Fruit fly (Drosophila melanogaster) whole organism, embryonic: Measurements from ENCODE around the gene CG15725.
A peak's percentile ranks its signal among the peaks of the same experiment; 100 is the strongest.

Experiments
- Atf-2 ChIP-seq: fragments of 200-800 bp; sonication (Bioruptor generic); optimal IDR thresholded peaks from 2 replicates; lab custom pipeline; 2016; ENCODE audit warnings: missing biosample characterization, missing genetic modification characterization
- BEAF-32 ChIP-seq: fragments of 200-800 bp; sonication (Bioruptor generic); optimal IDR thresholded peaks from 3 replicates; lab custom pipeline; 2017; ENCODE audit warnings: missing biosample characterization, missing genetic modification characterization, mild to moderate bottlenecking, moderate library complexity, missing genetic modification reagents
- CG10462 ChIP-seq: fragments of 200-800 bp; sonication (Bioruptor generic); optimal IDR thresholded peaks from 2 replicates; lab custom pipeline; 2016; ENCODE audit warnings: missing biosample characterization, missing genetic modification characterization
- CG10543 ChIP-seq: fragments of 200-800 bp; sonication (Bioruptor generic); optimal IDR thresholded peaks from 3 replicates; lab custom pipeline; 2017; ENCODE audit warnings: missing biosample characterization, mild to moderate bottlenecking, missing genetic modification characterization, moderate library complexity
- CG11560 ChIP-seq: fragments of 200-800 bp; sonication (Bioruptor generic); IDR thresholded peaks from 3 replicates; pipeline ENCODE4 v1.3.6; 2022; ENCODE audit warnings: missing biosample characterization, missing genetic modification characterization
- CG11695 ChIP-seq: fragments of 200-800 bp; sonication (Bioruptor generic); IDR thresholded peaks from 3 replicates; pipeline ENCODE4 v1.3.6; 2022; ENCODE audit warnings: missing biosample characterization, missing genetic modification characterization
- CG12769 ChIP-seq: fragments of 200-800 bp; sonication (Bioruptor generic); optimal IDR thresholded peaks from 2 replicates; lab custom pipeline; 2019; ENCODE audit warnings: missing biosample characterization, mild to moderate bottlenecking, missing genetic modification characterization, moderate library complexity
- CG14441 ChIP-seq: fragments of 200-800 bp; sonication (Bioruptor generic); IDR thresholded peaks from 2 replicates; pipeline ENCODE4 v1.3.6; 2022; ENCODE audit warnings: missing biosample characterization, missing genetic modification characterization
- CG15514 ChIP-seq: fragments of 200-800 bp; sonication (Bioruptor generic); optimal IDR thresholded peaks from 3 replicates; lab custom pipeline; 2017; ENCODE audit warnings: missing biosample characterization, missing genetic modification characterization, mild to moderate bottlenecking, moderate library complexity, missing genetic modification reagents
- CG16863 ChIP-seq: fragments of 200-800 bp; sonication (Bioruptor generic); optimal IDR thresholded peaks from 3 replicates; lab custom pipeline; 2016; ENCODE audit warnings: missing biosample characterization, missing genetic modification characterization
- CG17802 ChIP-seq: fragments of 200-800 bp; sonication (Bioruptor generic); optimal IDR thresholded peaks from 2 replicates; lab custom pipeline; 2018; ENCODE audit warnings: missing biosample characterization, mild to moderate bottlenecking, missing genetic modification characterization, moderate library complexity
- CG30403 ChIP-seq: fragments of 200-800 bp; sonication (Bioruptor generic); optimal IDR thresholded peaks from 3 replicates; lab custom pipeline; 2016; ENCODE audit warnings: missing biosample characterization, missing genetic modification characterization
- CG34376 ChIP-seq: fragments of 200-800 bp; sonication (Bioruptor generic); optimal IDR thresholded peaks from 2 replicates; lab custom pipeline; 2018; ENCODE audit warnings: missing biosample characterization, mild to moderate bottlenecking, missing genetic modification characterization
- CG4282 ChIP-seq: fragments of 200-800 bp; sonication (Bioruptor generic); optimal IDR thresholded peaks from 2 replicates; lab custom pipeline; 2016; ENCODE audit warnings: missing biosample characterization, missing genetic modification characterization
- CG4328 ChIP-seq: fragments of 200-800 bp; sonication (Bioruptor generic); optimal IDR thresholded peaks from 3 replicates; lab custom pipeline; 2017; ENCODE audit warnings: missing biosample characterization, missing genetic modification reagents, missing genetic modification characterization
- CG4730 ChIP-seq: fragments of 200-800 bp; sonication (Bioruptor generic); IDR thresholded peaks from 2 replicates; pipeline ENCODE4 v1.3.6; 2022; ENCODE audit warnings: missing biosample characterization, missing genetic modification characterization
- CG6689 ChIP-seq: fragments of 200-800 bp; sonication (Bioruptor generic); IDR thresholded peaks from 2 replicates; pipeline ENCODE4 v1.3.6; 2022; ENCODE audit warnings: missing biosample characterization, missing genetic modification characterization
- CG6791 ChIP-seq: fragments of 200-800 bp; sonication (Bioruptor generic); IDR thresholded peaks from 3 replicates; pipeline ENCODE4 v1.3.6; 2022; ENCODE audit warnings: missing biosample characterization, missing genetic modification characterization; ENCODE audit not compliant: partially characterized antibody
- CG7987 ChIP-seq: fragments of 200-800 bp; sonication (Bioruptor generic); optimal IDR thresholded peaks from 2 replicates; lab custom pipeline; 2018; ENCODE audit warnings: missing biosample characterization, mild to moderate bottlenecking, missing genetic modification characterization, moderate library complexity
- CG8478 ChIP-seq: fragments of >200 bp; optimal IDR thresholded peaks from 2 replicates; lab custom pipeline; 2018
- CG8924 ChIP-seq: fragments of 200-800 bp; optimal IDR thresholded peaks from 3 replicates; lab custom pipeline; 2019; ENCODE audit warnings: missing biosample characterization, mild to moderate bottlenecking, missing genetic modification characterization, moderate library complexity
- CG9215 ChIP-seq: fragments of 200-800 bp; sonication (Bioruptor generic); IDR thresholded peaks from 2 replicates; pipeline ENCODE4 v1.3.6; 2022; ENCODE audit warnings: missing biosample characterization, missing genetic modification characterization
- CG9727 ChIP-seq: fragments of 200-800 bp; sonication (Bioruptor generic); optimal IDR thresholded peaks from 3 replicates; lab custom pipeline; 2017; ENCODE audit warnings: missing biosample characterization, mild to moderate bottlenecking, missing genetic modification characterization
- CG9876 ChIP-seq: fragments of 200-800 bp; sonication (Bioruptor generic); optimal IDR thresholded peaks from 2 replicates; lab custom pipeline; 2016; ENCODE audit warnings: missing biosample characterization, missing genetic modification characterization
- Dip3 ChIP-seq: fragments of 200-800 bp; sonication (Bioruptor generic); optimal IDR thresholded peaks from 3 replicates; lab custom pipeline; 2016; ENCODE audit warnings: missing biosample characterization, missing genetic modification characterization
- Ptx1 ChIP-seq: fragments of 200-800 bp; sonication (Bioruptor generic); IDR thresholded peaks from 2 replicates; pipeline ENCODE4 v1.3.6; 2022; ENCODE audit warnings: missing biosample characterization, missing genetic modification characterization
- Ravus ChIP-seq: fragments of 200-800 bp; sonication (Bioruptor generic); IDR thresholded peaks from 2 replicates; pipeline ENCODE4 v1.3.6; 2022; ENCODE audit warnings: missing biosample characterization, missing genetic modification characterization
- ap ChIP-seq: fragments of 200-800 bp; sonication (Bioruptor generic); IDR thresholded peaks from 2 replicates; pipeline ENCODE4 v1.3.6; 2022; ENCODE audit warnings: missing biosample characterization, missing genetic modification characterization
- bbx ChIP-seq: fragments of 200-800 bp; sonication (Bioruptor generic); IDR thresholded peaks from 2 replicates; pipeline ENCODE4 v1.3.6; 2022; ENCODE audit warnings: missing biosample characterization, missing genetic modification characterization; ENCODE audit not compliant: partially characterized antibody
- cas ChIP-seq: fragments of 200-800 bp; sonication (Bioruptor generic); IDR thresholded peaks from 2 replicates; pipeline ENCODE4 v1.3.6; 2022; ENCODE audit warnings: missing biosample characterization, missing genetic modification characterization
- disco-r ChIP-seq: fragments of 200-800 bp; sonication (Bioruptor generic); optimal IDR thresholded peaks from 2 replicates; lab custom pipeline; 2016; ENCODE audit warnings: missing biosample characterization, missing genetic modification characterization
- ems ChIP-seq: fragments of 200-800 bp; sonication (Bioruptor generic); optimal IDR thresholded peaks from 3 replicates; lab custom pipeline; 2016; ENCODE audit warnings: missing biosample characterization, missing genetic modification characterization
- eve ChIP-seq, 2 experiments: fragments of >200 bp; optimal IDR thresholded peaks; 2 replicates each; lab custom pipeline; 2017; ENCODE audit warnings: missing biosample characterization in 2 of 2, missing genetic modification characterization in 2 of 2
- eyg ChIP-seq: fragments of 200-800 bp; sonication (Bioruptor generic); optimal IDR thresholded peaks from 3 replicates; lab custom pipeline; 2016; ENCODE audit warnings: missing biosample characterization, missing genetic modification characterization
- gcm2 ChIP-seq: fragments of 200-800 bp; sonication (Bioruptor generic); optimal IDR thresholded peaks from 2 replicates; lab custom pipeline; 2016; ENCODE audit warnings: missing biosample characterization, missing genetic modification characterization
- gfzf ChIP-seq: fragments of 200-800 bp; sonication (Bioruptor generic); optimal IDR thresholded peaks from 2 replicates; lab custom pipeline; 2016; ENCODE audit warnings: missing biosample characterization, mild to moderate bottlenecking, missing genetic modification characterization, moderate library complexity
- hb ChIP-seq: fragments of 200-800 bp; sonication (Bioruptor generic); IDR thresholded peaks from 3 replicates; pipeline ENCODE4 v1.3.6; 2022; ENCODE audit warnings: missing biosample characterization, missing genetic modification characterization; ENCODE audit not compliant: partially characterized antibody
- jing ChIP-seq: fragments of 200-800 bp; sonication (Bioruptor generic); optimal IDR thresholded peaks from 2 replicates; lab custom pipeline; 2018; ENCODE audit warnings: missing biosample characterization, mild to moderate bottlenecking, missing genetic modification characterization
- p53 ChIP-seq: fragments of 200-800 bp; sonication (Bioruptor generic); optimal IDR thresholded peaks from 2 replicates; lab custom pipeline; 2016; ENCODE audit warnings: missing biosample characterization, missing genetic modification characterization
- pb ChIP-seq: fragments of 200-800 bp; sonication (Bioruptor generic); optimal IDR thresholded peaks from 3 replicates; lab custom pipeline; 2016; ENCODE audit warnings: missing biosample characterization, missing genetic modification characterization
- prd ChIP-seq, 3 experiments: fragments of >200 bp in 2 of 3; fragments of 200-800 bp in 1 of 3; sonication (Bioruptor generic) in 1 of 3; optimal IDR thresholded peaks in 2 of 3; IDR thresholded peaks in 1 of 3; 2 replicates in 2 of 3; 3 replicates in 1 of 3; pipeline versions ENCODE4 v1.3.6 to Lab custom; 2017 to 2022; ENCODE audit warnings: missing biosample characterization in 1 of 3, missing genetic modification characterization in 1 of 3
- pros ChIP-seq: fragments of 200-800 bp; sonication (Bioruptor generic); optimal IDR thresholded peaks from 3 replicates; lab custom pipeline; 2019; ENCODE audit warnings: missing biosample characterization, mild to moderate bottlenecking, missing genetic modification characterization, moderate library complexity
- repo ChIP-seq: fragments of 200-800 bp; sonication (Bioruptor generic); optimal IDR thresholded peaks from 2 replicates; lab custom pipeline; 2016; ENCODE audit warnings: missing biosample characterization, missing genetic modification characterization
- scrt ChIP-seq: fragments of 200-800 bp; sonication (Bioruptor generic); optimal IDR thresholded peaks from 2 replicates; lab custom pipeline; 2018; ENCODE audit warnings: missing biosample characterization, mild to moderate bottlenecking, missing genetic modification characterization, moderate library complexity
- shn ChIP-seq: fragments of 200-800 bp; sonication (Bioruptor generic); optimal IDR thresholded peaks from 3 replicates; lab custom pipeline; 2016; ENCODE audit warnings: missing biosample characterization, missing genetic modification characterization
- sug ChIP-seq: fragments of 200-800 bp; optimal IDR thresholded peaks from 2 replicates; lab custom pipeline; 2019; ENCODE audit warnings: missing biosample characterization, mild to moderate bottlenecking, missing genetic modification characterization, moderate library complexity
- tgo ChIP-seq: fragments of 200-800 bp; sonication (Bioruptor generic); IDR thresholded peaks from 3 replicates; pipeline ENCODE4 v1.3.6; 2022; ENCODE audit warnings: missing biosample characterization, missing genetic modification characterization
- tna ChIP-seq: fragments of 200-800 bp; sonication (Bioruptor generic); IDR thresholded peaks from 2 replicates; pipeline ENCODE4 v1.3.6; 2022; ENCODE audit warnings: missing biosample characterization, missing genetic modification characterization; ENCODE audit not compliant: partially characterized antibody
- wor ChIP-seq: fragments of 200-800 bp; sonication (Bioruptor generic); IDR thresholded peaks from 2 replicates; pipeline ENCODE4 v1.3.6; 2022; ENCODE audit warnings: missing biosample characterization, missing genetic modification characterization
- zf30C ChIP-seq: fragments of 200-800 bp; sonication (Bioruptor generic); optimal IDR thresholded peaks from 3 replicates; lab custom pipeline; 2018; ENCODE audit warnings: missing biosample characterization, mild to moderate bottlenecking, missing genetic modification characterization

The CG15725 gene

dm6 chrX:12666471-12666884, 39.2 kb upstream of the CG15725 start (continued):
- TF ChIP-seq CG8478 (lab: Kevin White, UChicago) (no peak), CG30403 (GFP tag; lab: Kevin White, UChicago) (peak; percentile 94), CG10462 (GFP tag; lab: Kevin White, UChicago) (peak; percentile 89), bbx (GFP tag; lab: Robert Waterston, UW) (no peak), prd (optimal IDR thresholded peaks at IDR 0.05; lab: Kevin White, UChicago) (no peak), prd (GFP tag; IDR thresholded peaks at IDR 0.05; lab: Robert Waterston, UW) (peak; percentile 97), CG11560 (tag; lab: Robert Waterston, UW) (peak; percentile 86), hb (GFP tag; lab: Robert Waterston, UW) (no peak), CG6689 (GFP tag; lab: Robert Waterston, UW) (peak; percentile 96), pros (GFP tag; lab: Kevin White, UChicago) (peak; percentile 91), CG9727 (peak; percentile 97), gfzf (GFP tag; lab: Kevin White, UChicago) (no peak), Ptx1 (GFP tag; lab: Robert Waterston, UW) (peak; percentile 95), CG14441 (peak; percentile 93), ap (GFP tag; lab: Robert Waterston, UW) (peak; percentile 93), BEAF-32 (GFP tag; lab: Kevin White, UChicago) (no peak), zf30C (GFP tag; lab: Kevin White, UChicago) (peak; percentile 99), pb (GFP tag; lab: Kevin White, UChicago) (peak; percentile 56), CG4282 (no peak), wor (GFP tag; lab: Robert Waterston, UW) (peak; percentile 85), eyg (no peak), disco-r (GFP tag; lab: Kevin White, UChicago) (peak; percentile 66), cas (GFP tag; lab: Robert Waterston, UW) (peak; percentile 93), CG4328 (GFP tag; lab: Kevin White, UChicago) (peak; percentile 93), CG16863 (GFP tag; lab: Kevin White, UChicago) (peak; percentile 76), shn (peak; percentile 35), CG10543 (peak; percentile 86), CG4730 (GFP tag; lab: Robert Waterston, UW) (peak; percentile 94), eve (GFP tag; optimal IDR thresholded peaks at IDR 0.05; lab: Kevin White, UChicago) (peak in 1 of 2 experiments; percentile 71), CG34376 (peak; percentile 26), CG12769 (tag; lab: Kevin White, UChicago) (peak; percentile 40), gcm2 (GFP tag; lab: Kevin White, UChicago) (peak; percentile 38), p53 (GFP tag; lab: Kevin White, UChicago) (peak; percentile 11), CG9876 (GFP tag; lab: Kevin White, UChicago) (peak; percentile 53), tna (no peak), CG6791 (GFP tag; lab: Robert Waterston, UW) (no peak), ems (peak; percentile 86), scrt (GFP tag; lab: Kevin White, UChicago) (peak; percentile 92), CG8924 (tag; lab: Kevin White, UChicago) (peak; percentile 99), sug (peak; percentile 94), CG17802 (peak; percentile 71), CG7987 (peak; percentile 86), CG9215 (peak; percentile 93), tgo (peak; percentile 97), CG11695 (GFP tag; lab: Robert Waterston, UW) (peak; percentile 96), CG15514 (GFP tag; lab: Kevin White, UChicago) (peak; percentile 84), Atf-2 (peak; percentile 74), jing (GFP tag; lab: Kevin White, UChicago) (peak; percentile 63), Dip3 (peak; percentile 76), Ravus (GFP tag; lab: Robert Waterston, UW) (peak; percentile 87), repo (GFP tag; lab: Kevin White, UChicago) (peak; percentile 47)
- TF ChIP-seq, all 482 proteins: peak for 421
